Fruit fly (Drosophila melanogaster): ENCODE results near the gene CG31810.

Gene CG31810

dm6 chr2L:16852318-16852932 is at the start of gene CG31810:
TSS of gene CG31810 (minus strand) at chr2L:16852368.
- TF ChIP-seq CG9705 (GFP tag; optimal IDR thresholded peaks at IDR 0.05) (no peak), dsf (GFP tag; optimal IDR thresholded peaks at IDR 0.05; ENCODE audit: borderline replicate concordance) (no peak), Sp1 (GFP tag; optimal IDR thresholded peaks at IDR 0.05) (no peak), psq (GFP tag; optimal IDR thresholded peaks at IDR 0.05) (no peak), h (GFP tag; optimal IDR thresholded peaks at IDR 0.05) (no peak), Hnf4 (GFP tag; optimal IDR thresholded peaks at IDR 0.05) (no peak), N (GFP tag; optimal IDR thresholded peaks at IDR 0.05) (no peak), foxo (GFP tag; optimal IDR thresholded peaks at IDR 0.05) (no peak), Abd-B (GFP tag; optimal IDR thresholded peaks at IDR 0.05) (no peak), Myc (optimal IDR thresholded peaks at IDR 0.05) (peak; percentile 36), sv (GFP tag; optimal IDR thresholded peaks at IDR 0.05) (no peak), Dfd (GFP tag; optimal IDR thresholded peaks at IDR 0.05) (no peak), CG32264 (GFP tag; optimal IDR thresholded peaks at IDR 0.05) (no peak), HLH106 (tag; optimal IDR thresholded peaks at IDR 0.05) (peak; percentile 1), sage (GFP tag; optimal IDR thresholded peaks at IDR 0.05) (no peak), jim (GFP tag; optimal IDR thresholded peaks at IDR 0.05) (no peak), lola (GFP tag; optimal IDR thresholded peaks at IDR 0.05) (no peak), tai (GFP tag; optimal IDR thresholded peaks at IDR 0.05) (no peak), Hr83 (GFP tag; optimal IDR thresholded peaks at IDR 0.05; ENCODE audit: poor library complexity, severe bottlenecking) (no peak), Rel (GFP tag; optimal IDR thresholded peaks at IDR 0.05) (no peak), Rel (tag; optimal IDR thresholded peaks at IDR 0.05) (no peak), fru (GFP tag; optimal IDR thresholded peaks at IDR 0.05) (no peak), GATAd (GFP tag; optimal IDR thresholded peaks at IDR 0.05) (no peak), brk (GFP tag; optimal IDR thresholded peaks at IDR 0.05) (no peak), Hr78 (GFP tag; optimal IDR thresholded peaks at IDR 0.05) (no peak), pan (optimal IDR thresholded peaks at IDR 0.05) (no peak), rgr (GFP tag; optimal IDR thresholded peaks at IDR 0.05) (no peak), dmrt93B (GFP tag; optimal IDR thresholded peaks at IDR 0.05) (no peak), Vsx2 (GFP tag; optimal IDR thresholded peaks at IDR 0.05; ENCODE audit: partially characterized antibody) (no peak), OdsH (GFP tag; optimal IDR thresholded peaks at IDR 0.05) (no peak), Dif (GFP tag; optimal IDR thresholded peaks at IDR 0.05; ENCODE audit: partially characterized antibody) (peak; percentile 28), ey (GFP tag; optimal IDR thresholded peaks at IDR 0.05) (no peak), dl (GFP tag; optimal IDR thresholded peaks at IDR 0.05; ENCODE audit: insufficient read depth in 1 of 2, partially characterized antibody in 2 of 2) (peak in 1 of 2 experiments; percentile 31), Jra (GFP tag; optimal IDR thresholded peaks at IDR 0.05) (no peak), Mio (GFP tag; optimal IDR thresholded peaks at IDR 0.05) (no peak)

dm6 chr2L:16900373-16900772 is 48.2 kb upstream of the CG31810 start, which contains the start of gene CG31805:
TSS of gene CG31805 (minus strand) at chr2L:16900473.
- TF ChIP-seq OdsH (GFP tag; optimal IDR thresholded peaks at IDR 0.05) (no peak), Mio (GFP tag; optimal IDR thresholded peaks at IDR 0.05) (no peak), lola (GFP tag; optimal IDR thresholded peaks at IDR 0.05) (no peak), HLH106 (tag; optimal IDR thresholded peaks at IDR 0.05) (no peak), tai (GFP tag; optimal IDR thresholded peaks at IDR 0.05) (no peak), CG9705 (GFP tag; optimal IDR thresholded peaks at IDR 0.05) (no peak), GATAd (GFP tag; optimal IDR thresholded peaks at IDR 0.05) (no peak), usp (GFP tag; optimal IDR thresholded peaks at IDR 0.05) (no peak), fru (GFP tag; optimal IDR thresholded peaks at IDR 0.05) (no peak), Hnf4 (GFP tag; optimal IDR thresholded peaks at IDR 0.05) (no peak), Hr83 (GFP tag; optimal IDR thresholded peaks at IDR 0.05; ENCODE audit: poor library complexity, severe bottlenecking) (no peak), CG32264 (GFP tag; optimal IDR thresholded peaks at IDR 0.05) (no peak), Abd-B (GFP tag; optimal IDR thresholded peaks at IDR 0.05) (no peak), h (GFP tag; optimal IDR thresholded peaks at IDR 0.05) (no peak), Vsx2 (GFP tag; optimal IDR thresholded peaks at IDR 0.05; ENCODE audit: partially characterized antibody) (no peak)

DNA sequence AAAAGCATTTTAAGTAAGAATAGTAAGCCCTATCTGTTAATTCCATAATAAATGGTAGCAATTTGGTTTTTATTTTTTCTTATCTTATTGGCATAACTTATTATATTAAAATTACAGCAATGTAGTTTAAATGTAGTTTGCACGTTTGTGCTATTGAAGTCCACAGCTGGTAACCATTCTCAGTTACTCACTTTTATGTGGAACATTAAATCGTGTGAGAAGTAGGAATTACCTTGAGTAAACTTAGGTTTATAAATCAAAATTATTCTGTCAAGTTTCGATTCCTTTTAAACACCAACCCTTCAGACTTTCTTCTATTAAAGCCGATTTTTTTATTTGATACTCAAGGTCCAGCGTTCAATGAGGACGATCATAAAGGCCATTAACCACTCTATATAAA is 37.4 kb upstream of the CG31810 start, which contains the start of gene CG42556:
Gene CG42556, plus strand, starts transcription at position 301 of the 400 bp plus-strand sequence.
- TF ChIP-seq dsf (GFP tag; optimal IDR thresholded peaks at IDR 0.05; ENCODE audit: borderline replicate concordance) (no peak), GATAd (GFP tag; optimal IDR thresholded peaks at IDR 0.05) (no peak), N (GFP tag; optimal IDR thresholded peaks at IDR 0.05) (no peak), Jra (GFP tag; optimal IDR thresholded peaks at IDR 0.05) (no peak), Myc (optimal IDR thresholded peaks at IDR 0.05) (no peak), CG32264 (GFP tag; optimal IDR thresholded peaks at IDR 0.05) (no peak)

Measured in whole organism, wandering third instar larva.